Worm (Caenorhabditis elegans) whole organism, mixed stage, embryonic: ENCODE measurements around the gene idh-1.

Experiments
- M03D4.4 ChIP-seq: sonication (generic microtip); optimal IDR thresholded peaks from 2 replicates; lab custom pipeline; 2017; ENCODE audit warnings: mild to moderate bottlenecking, missing genetic modification characterization, missing compliant biosample characterization
- blmp-1 ChIP-seq: fragments of 150-350 bp; optimal IDR thresholded peaks from 2 replicates; lab custom pipeline; 2014; ENCODE audit warnings: missing biosample characterization, missing genetic modification characterization
- ceh-39 ChIP-seq: fragments of 150-350 bp; optimal IDR thresholded peaks from 2 replicates; lab custom pipeline; 2014; ENCODE audit warnings: missing biosample characterization, missing genetic modification characterization
- ceh-43 ChIP-seq: fragments of 200-800 bp; sonication (Bioruptor generic); optimal IDR thresholded peaks from 2 replicates; lab custom pipeline; 2018; ENCODE audit warnings: mild to moderate bottlenecking, missing genetic modification characterization, moderate library complexity, missing compliant biosample characterization
- ceh-83 ChIP-seq: fragments of 200-800 bp; sonication (Bioruptor generic); optimal IDR thresholded peaks from 2 replicates; lab custom pipeline; 2018; ENCODE audit warnings: mild to moderate bottlenecking, missing genetic modification characterization, missing compliant biosample characterization
- ces-1 ChIP-seq: fragments of 150-350 bp; optimal IDR thresholded peaks from 2 replicates; lab custom pipeline; 2014; ENCODE audit warnings: missing biosample characterization, missing genetic modification reagents, missing genetic modification characterization
- cnd-1 ChIP-seq: fragments of 200-800 bp; sonication (Bioruptor generic); optimal IDR thresholded peaks from 2 replicates; lab custom pipeline; 2018; ENCODE audit warnings: mild to moderate bottlenecking, missing genetic modification characterization, missing compliant biosample characterization
- drap-1 ChIP-seq: fragments of 200-800 bp; sonication (Bioruptor generic); optimal IDR thresholded peaks from 3 replicates; lab custom pipeline; 2018; ENCODE audit warnings: mild to moderate bottlenecking, missing genetic modification characterization, missing compliant biosample characterization
- elt-1 ChIP-seq: sonication (generic microtip); optimal IDR thresholded peaks from 2 replicates; lab custom pipeline; 2017; ENCODE audit warnings: missing genetic modification characterization, mild to moderate bottlenecking, missing compliant biosample characterization, antibody characterized with exemption, moderate library complexity, borderline replicate concordance; ENCODE audit not compliant: insufficient read depth
- elt-3 ChIP-seq: fragments of 150-350 bp; optimal IDR thresholded peaks from 2 replicates; lab custom pipeline; 2014; ENCODE audit warnings: missing biosample characterization, missing genetic modification characterization
- flh-1 ChIP-seq: fragments of 200-800 bp; sonication (Bioruptor generic); optimal IDR thresholded peaks from 2 replicates; lab custom pipeline; 2018; ENCODE audit warnings: mild to moderate bottlenecking, missing genetic modification characterization, moderate library complexity, missing compliant biosample characterization
- ham-2 ChIP-seq: fragments of 200-800 bp; sonication (Bioruptor generic); optimal IDR thresholded peaks from 2 replicates; lab custom pipeline; 2018; ENCODE audit warnings: mild to moderate bottlenecking, missing genetic modification characterization, missing compliant biosample characterization
- lin-13 ChIP-seq: fragments of 150-350 bp; optimal IDR thresholded peaks from 2 replicates; lab custom pipeline; 2014; ENCODE audit warnings: missing biosample characterization, missing genetic modification characterization
- lin-32 ChIP-seq: fragments of 200-800 bp; sonication (Bioruptor generic); optimal IDR thresholded peaks from 2 replicates; lab custom pipeline; 2018; ENCODE audit warnings: mild to moderate bottlenecking, missing genetic modification characterization, missing compliant biosample characterization
- lsy-2 ChIP-seq: fragments of 150-350 bp; optimal IDR thresholded peaks from 2 replicates; lab custom pipeline; 2014; ENCODE audit warnings: missing biosample characterization, missing genetic modification characterization
- mep-1 ChIP-seq: fragments of 150-350 bp; optimal IDR thresholded peaks from 2 replicates; lab custom pipeline; 2017; ENCODE audit warnings: missing biosample characterization, missing genetic modification reagents, missing genetic modification characterization, inconsistent platforms
- mls-2 ChIP-seq: sonication (generic microtip); optimal IDR thresholded peaks from 2 replicates; lab custom pipeline; 2016; ENCODE audit warnings: mild to moderate bottlenecking, missing genetic modification characterization, moderate library complexity, missing compliant biosample characterization
- nhr-12 ChIP-seq: fragments of 150-350 bp; optimal IDR thresholded peaks from 2 replicates; lab custom pipeline; 2014; ENCODE audit warnings: missing biosample characterization, missing genetic modification characterization
- nhr-2 ChIP-seq: fragments of 150-350 bp; optimal IDR thresholded peaks from 2 replicates; lab custom pipeline; 2014; ENCODE audit warnings: missing biosample characterization, missing genetic modification characterization
- nhr-237 ChIP-seq: fragments of 150-350 bp; optimal IDR thresholded peaks from 2 replicates; lab custom pipeline; 2014; ENCODE audit warnings: missing biosample characterization, missing genetic modification characterization
- nhr-28 ChIP-seq: fragments of 150-350 bp; optimal IDR thresholded peaks from 2 replicates; lab custom pipeline; 2014; ENCODE audit warnings: missing biosample characterization, missing genetic modification characterization
- nhr-76 ChIP-seq: sonication (generic microtip); optimal IDR thresholded peaks from 2 replicates; lab custom pipeline; 2017; ENCODE audit warnings: missing biosample characterization, missing genetic modification characterization
- pha-4 ChIP-seq: fragments of 150-350 bp; optimal IDR thresholded peaks from 2 replicates; lab custom pipeline; 2018; ENCODE audit warnings: missing biosample characterization, missing genetic modification reagents, missing genetic modification characterization
- sem-2 ChIP-seq: fragments of 200-800 bp; sonication (Bioruptor generic); optimal IDR thresholded peaks from 2 replicates; lab custom pipeline; 2018; ENCODE audit warnings: mild to moderate bottlenecking, missing genetic modification characterization, missing compliant biosample characterization
- sptf-1 ChIP-seq: sonication (generic microtip); optimal IDR thresholded peaks from 2 replicates; lab custom pipeline; 2017; ENCODE audit warnings: mild to moderate bottlenecking, missing genetic modification characterization, moderate library complexity, missing compliant biosample characterization
- tbx-8 ChIP-seq: fragments of 200-800 bp; sonication (Bioruptor generic); optimal IDR thresholded peaks from 2 replicates; lab custom pipeline; 2018; ENCODE audit warnings: mild to moderate bottlenecking, missing genetic modification characterization, moderate library complexity, missing compliant biosample characterization
- unc-120 ChIP-seq: sonication (generic microtip); optimal IDR thresholded peaks from 2 replicates; lab custom pipeline; 2017; ENCODE audit warnings: missing genetic modification characterization, missing compliant biosample characterization; ENCODE audit not compliant: poor library complexity, severe bottlenecking
- unc-39 ChIP-seq: fragments of 150-350 bp; optimal IDR thresholded peaks from 2 replicates; lab custom pipeline; 2014; ENCODE audit warnings: missing biosample characterization, missing genetic modification characterization
- unc-62 ChIP-seq: fragments of 150-350 bp; optimal IDR thresholded peaks from 2 replicates; lab custom pipeline; 2014; ENCODE audit warnings: missing biosample characterization, missing genetic modification reagents, missing genetic modification characterization
- zip-8 ChIP-seq: fragments of 150-350 bp; optimal IDR thresholded peaks from 2 replicates; lab custom pipeline; 2014; ENCODE audit warnings: missing biosample characterization, missing genetic modification characterization

The idh-1 gene

ce11 chrIV:9442106-9442532 is 1.2 kb upstream of the idh-1 start:
- peak; percentile 80 for TF ChIP-seq elt-1 (tag; lab: Kevin White, UChicago)
- no peak for TF ChIP-seq nhr-12 (tag; lab: Kevin White, UChicago)

ce11 chrIV:9441391-9441790 is 484 bp upstream of the idh-1 start:
- no peak for TF ChIP-seq zip-8
- no peak for TF ChIP-seq drap-1 (GFP tag; lab: Kevin White, UChicago)
- TF ChIP-seq unc-120 (tag; lab: Kevin White, UChicago): no peak
- TF ChIP-seq sptf-1 (tag; lab: Kevin White, UChicago): no peak
- TF ChIP-seq nhr-76 (tag; lab: Kevin White, UChicago): no peak
- TF ChIP-seq unc-62 (GFP tag; lab: Kevin White, UChicago): no peak
- TF ChIP-seq cnd-1 (tag; lab: Kevin White, UChicago): no peak
- no peak for TF ChIP-seq ceh-83 (GFP tag; lab: Kevin White, UChicago)
- no peak for TF ChIP-seq pha-4
- no peak for TF ChIP-seq unc-39 (tag; lab: Kevin White, UChicago)
- TF ChIP-seq ces-1: no peak

- no peak for TF ChIP-seq mep-1 (tag; lab: Kevin White, UChicago)
- TF ChIP-seq elt-1 (tag; lab: Kevin White, UChicago): no peak
- no peak for TF ChIP-seq nhr-2 (tag; lab: Kevin White, UChicago)
- TF ChIP-seq elt-3 (tag; lab: Kevin White, UChicago): no peak
- no peak for TF ChIP-seq zip-8
- no peak for TF ChIP-seq nhr-237 (tag; lab: Kevin White, UChicago)
- TF ChIP-seq flh-1 (GFP tag; lab: Kevin White, UChicago): no peak
- no peak for TF ChIP-seq unc-120 (tag; lab: Kevin White, UChicago)
- no peak for TF ChIP-seq ces-1
- TF ChIP-seq pha-4: no peak
- no peak for TF ChIP-seq lsy-2 (tag; lab: Kevin White, UChicago)
- no peak for TF ChIP-seq sptf-1 (tag; lab: Kevin White, UChicago)
- TF ChIP-seq blmp-1 (tag; lab: Kevin White, UChicago): no peak
Measured at ce11 chrIV:9438753-9439152, 2.2 kb downstream of the idh-1 start.

ce11 chrIV:9432327-9432726 is 8.6 kb downstream of the idh-1 start:
- TF ChIP-seq pha-4 (no peak), lin-13 (tag; lab: Kevin White, UChicago) (no peak), ham-2 (GFP tag; lab: Kevin White, UChicago) (no peak), nhr-28 (tag; lab: Kevin White, UChicago) (no peak)

- no peak for TF ChIP-seq sem-2 (GFP tag; lab: Kevin White, UChicago)
- TF ChIP-seq nhr-12 (tag; lab: Kevin White, UChicago): no peak
- no peak for TF ChIP-seq lin-13 (tag; lab: Kevin White, UChicago)
- TF ChIP-seq ceh-43 (GFP tag; lab: Kevin White, UChicago): no peak
- no peak for TF ChIP-seq pha-4
- TF ChIP-seq nhr-237 (tag; lab: Kevin White, UChicago): no peak
- no peak for TF ChIP-seq ceh-39
- TF ChIP-seq nhr-28 (tag; lab: Kevin White, UChicago): no peak
- TF ChIP-seq ces-1: no peak
- TF ChIP-seq drap-1 (GFP tag; lab: Kevin White, UChicago): no peak
- TF ChIP-seq unc-39 (tag; lab: Kevin White, UChicago): no peak
- no peak for TF ChIP-seq ceh-83 (GFP tag; lab: Kevin White, UChicago)
- TF ChIP-seq elt-3 (tag; lab: Kevin White, UChicago): no peak
- no peak for TF ChIP-seq cnd-1 (tag; lab: Kevin White, UChicago)
- no peak for TF ChIP-seq zip-8
- no peak for TF ChIP-seq nhr-2 (tag; lab: Kevin White, UChicago)
- TF ChIP-seq flh-1 (GFP tag; lab: Kevin White, UChicago): no peak
Measured at ce11 chrIV:9427959-9428358, 12.9 kb downstream of the idh-1 start, which contains the start of gene F59B8.1. Gene F59B8.1, plus strand, starts transcription at chrIV:9428259.

- TF ChIP-seq mls-2 (tag; lab: Kevin White, UChicago) (no peak), unc-62 (GFP tag; lab: Kevin White, UChicago) (no peak), elt-1 (tag; lab: Kevin White, UChicago) (no peak), nhr-237 (tag; lab: Kevin White, UChicago) (no peak), unc-39 (tag; lab: Kevin White, UChicago) (no peak), lsy-2 (tag; lab: Kevin White, UChicago) (no peak), M03D4.4 (no peak), nhr-2 (tag; lab: Kevin White, UChicago) (no peak), mep-1 (tag; lab: Kevin White, UChicago) (no peak), ham-2 (GFP tag; lab: Kevin White, UChicago) (no peak), flh-1 (GFP tag; lab: Kevin White, UChicago) (no peak), tbx-8 (GFP tag; lab: Kevin White, UChicago) (no peak), lin-32 (GFP tag; lab: Kevin White, UChicago) (no peak), lin-13 (tag; lab: Kevin White, UChicago) (no peak), nhr-12 (tag; lab: Kevin White, UChicago) (no peak)
Measured at ce11 chrIV:9423095-9423494, 17.8 kb downstream of the idh-1 start, which contains the start of gene srxa-2. Gene srxa-2, plus strand, starts transcription at chrIV:9423395.
